Worm (Caenorhabditis elegans) whole organism, mixed stage, embryonic: ENCODE data around the gene ech-9.

Source experiments
- blmp-1 ChIP-seq: fragments of 150-350 bp; optimal IDR thresholded peaks from 2 replicates; lab custom pipeline; 2014; ENCODE audit warnings: missing biosample characterization, missing genetic modification characterization
- lin-13 ChIP-seq: fragments of 150-350 bp; optimal IDR thresholded peaks from 2 replicates; lab custom pipeline; 2014; ENCODE audit warnings: missing biosample characterization, missing genetic modification characterization
- lsy-2 ChIP-seq: fragments of 150-350 bp; optimal IDR thresholded peaks from 2 replicates; lab custom pipeline; 2014; ENCODE audit warnings: missing biosample characterization, missing genetic modification characterization
- mep-1 ChIP-seq: fragments of 150-350 bp; optimal IDR thresholded peaks from 2 replicates; lab custom pipeline; 2017; ENCODE audit warnings: missing biosample characterization, missing genetic modification reagents, missing genetic modification characterization, inconsistent platforms
- nhr-237 ChIP-seq: fragments of 150-350 bp; optimal IDR thresholded peaks from 2 replicates; lab custom pipeline; 2014; ENCODE audit warnings: missing biosample characterization, missing genetic modification characterization
- nhr-28 ChIP-seq: fragments of 150-350 bp; optimal IDR thresholded peaks from 2 replicates; lab custom pipeline; 2014; ENCODE audit warnings: missing biosample characterization, missing genetic modification characterization
- nhr-76 ChIP-seq: sonication (generic microtip); optimal IDR thresholded peaks from 2 replicates; lab custom pipeline; 2017; ENCODE audit warnings: missing biosample characterization, missing genetic modification characterization
- pha-4 ChIP-seq: fragments of 150-350 bp; optimal IDR thresholded peaks from 2 replicates; lab custom pipeline; 2018; ENCODE audit warnings: missing biosample characterization, missing genetic modification reagents, missing genetic modification characterization
- sptf-1 ChIP-seq: sonication (generic microtip); optimal IDR thresholded peaks from 2 replicates; lab custom pipeline; 2017; ENCODE audit warnings: mild to moderate bottlenecking, missing genetic modification characterization, moderate library complexity, missing compliant biosample characterization
- unc-120 ChIP-seq: sonication (generic microtip); optimal IDR thresholded peaks from 2 replicates; lab custom pipeline; 2017; ENCODE audit warnings: missing genetic modification characterization, missing compliant biosample characterization; ENCODE audit not compliant: poor library complexity, severe bottlenecking
- unc-62 ChIP-seq: fragments of 150-350 bp; optimal IDR thresholded peaks from 2 replicates; lab custom pipeline; 2014; ENCODE audit warnings: missing biosample characterization, missing genetic modification reagents, missing genetic modification characterization
- zip-8 ChIP-seq: fragments of 150-350 bp; optimal IDR thresholded peaks from 2 replicates; lab custom pipeline; 2014; ENCODE audit warnings: missing biosample characterization, missing genetic modification characterization
- ztf-11 ChIP-seq: fragments of 150-350 bp; optimal IDR thresholded peaks from 2 replicates; lab custom pipeline; 2014; ENCODE audit warnings: missing biosample characterization, missing genetic modification characterization

ce11 chrIV:10277716-10278115 is 42.6 kb upstream of the ech-9 start, which contains the start of gene Y43C5A.4:
- TF ChIP-seq unc-120 (no peak), lin-13 (tag; lab: Kevin White, UChicago) (no peak), sptf-1 (tag; lab: Kevin White, UChicago) (no peak), pha-4 (no peak), nhr-76 (tag; lab: Kevin White, UChicago) (no peak), zip-8 (no peak), mep-1 (no peak), lsy-2 (tag; lab: Kevin White, UChicago) (no peak), nhr-237 (no peak), unc-62 (GFP tag; lab: Kevin White, UChicago) (no peak), nhr-28 (tag; lab: Kevin White, UChicago) (no peak), ztf-11 (tag; lab: Kevin White, UChicago) (no peak), blmp-1 (tag; lab: Kevin White, UChicago) (no peak)
